Fruit fly (Drosophila melanogaster): Measurements from ENCODE around the gene CG32428.

CG32428 gene

dm6 chr3L:20491525-20492132 lies 18.1 kb upstream of the CG32428 start, which contains the start of gene ND-39:
Gene ND-39, plus strand, starts transcription at chr3L:20492082.
- TF ChIP-seq psq (optimal IDR thresholded peaks at IDR 0.05) (no peak), Myc (optimal IDR thresholded peaks at IDR 0.05) (no peak), insv (optimal IDR thresholded peaks at IDR 0.05) (no peak), ttk (optimal IDR thresholded peaks at IDR 0.05) (no peak), Sin3A (optimal IDR thresholded peaks at IDR 0.05) (no peak), h (optimal IDR thresholded peaks at IDR 0.05) (no peak)

- TF ChIP-seq Myc (optimal IDR thresholded peaks at IDR 0.05) (no peak), psq (optimal IDR thresholded peaks at IDR 0.05) (no peak), ttk (optimal IDR thresholded peaks at IDR 0.05) (no peak), insv (optimal IDR thresholded peaks at IDR 0.05) (no peak), Sin3A (optimal IDR thresholded peaks at IDR 0.05) (no peak), h (optimal IDR thresholded peaks at IDR 0.05) (no peak)
These were observed 14.1 kb upstream of the CG32428 start for dm6 chr3L:20487649-20488048.

dm6 chr3L:20474789-20475208 lies 1.3 kb upstream of the CG32428 start:
- no peak for TF ChIP-seq Myc (optimal IDR thresholded peaks at IDR 0.05)
- TF ChIP-seq Sin3A (optimal IDR thresholded peaks at IDR 0.05) = no peak
- no peak for TF ChIP-seq insv (optimal IDR thresholded peaks at IDR 0.05)
- no peak for TF ChIP-seq psq (optimal IDR thresholded peaks at IDR 0.05)
- no peak for TF ChIP-seq h (optimal IDR thresholded peaks at IDR 0.05)
- no peak for TF ChIP-seq ttk (optimal IDR thresholded peaks at IDR 0.05)

dm6 chr3L:20474197-20474788 lies 770 bp upstream of the CG32428 start, which contains the start of gene isoQC:
Gene isoQC, plus strand, starts transcription at chr3L:20474466.
- TF ChIP-seq ttk (optimal IDR thresholded peaks at IDR 0.05) = no peak
- TF ChIP-seq Myc (optimal IDR thresholded peaks at IDR 0.05) = no peak
- no peak for TF ChIP-seq insv (optimal IDR thresholded peaks at IDR 0.05)
- no peak for TF ChIP-seq psq (optimal IDR thresholded peaks at IDR 0.05)
- no peak for TF ChIP-seq Sin3A (optimal IDR thresholded peaks at IDR 0.05)
- no peak for TF ChIP-seq h (optimal IDR thresholded peaks at IDR 0.05)

- TF ChIP-seq psq (optimal IDR thresholded peaks at IDR 0.05) (no peak), Sin3A (optimal IDR thresholded peaks at IDR 0.05) (no peak), h (optimal IDR thresholded peaks at IDR 0.05) (no peak), Myc (optimal IDR thresholded peaks at IDR 0.05) (no peak), ttk (optimal IDR thresholded peaks at IDR 0.05) (no peak), insv (optimal IDR thresholded peaks at IDR 0.05) (no peak)
These were observed 916 bp downstream of the CG32428 start for dm6 chr3L:20472607-20473006.

- TF ChIP-seq Myc (optimal IDR thresholded peaks at IDR 0.05) = no peak
These were observed 1.8 kb downstream of the CG32428 start for dm6 chr3L:20471499-20472313.

- TF ChIP-seq insv (optimal IDR thresholded peaks at IDR 0.05) (no peak), ttk (optimal IDR thresholded peaks at IDR 0.05) (no peak), psq (optimal IDR thresholded peaks at IDR 0.05) (no peak), Sin3A (optimal IDR thresholded peaks at IDR 0.05) (no peak), h (optimal IDR thresholded peaks at IDR 0.05) (no peak)
These were observed 2.5 kb downstream of the CG32428 start for dm6 chr3L:20470991-20471498.

dm6 chr3L:20467433-20467832 lies 6.1 kb downstream of the CG32428 start:
- TF ChIP-seq ttk (optimal IDR thresholded peaks at IDR 0.05) = no peak
- TF ChIP-seq insv (optimal IDR thresholded peaks at IDR 0.05) = no peak
- no peak for TF ChIP-seq Myc (optimal IDR thresholded peaks at IDR 0.05)
- TF ChIP-seq psq (optimal IDR thresholded peaks at IDR 0.05) = no peak
- TF ChIP-seq Sin3A (optimal IDR thresholded peaks at IDR 0.05) = no peak
- TF ChIP-seq h (optimal IDR thresholded peaks at IDR 0.05) = no peak

- TF ChIP-seq h (optimal IDR thresholded peaks at IDR 0.05) (no peak), Myc (optimal IDR thresholded peaks at IDR 0.05) (no peak), insv (optimal IDR thresholded peaks at IDR 0.05) (no peak), ttk (optimal IDR thresholded peaks at IDR 0.05) (no peak), psq (optimal IDR thresholded peaks at IDR 0.05) (no peak), Sin3A (optimal IDR thresholded peaks at IDR 0.05) (no peak)
These were observed 6.9 kb downstream of the CG32428 start, which contains the start of gene Tdh for dm6 chr3L:20466599-20466998. Gene Tdh, plus strand, starts transcription at chr3L:20466944.

dm6 chr3L:20465941-20466340 lies 7.6 kb downstream of the CG32428 start, which contains the start of gene CG42764:
Gene CG42764, minus strand, starts transcription at chr3L:20466041.
- TF ChIP-seq ttk (optimal IDR thresholded peaks at IDR 0.05) (no peak), insv (optimal IDR thresholded peaks at IDR 0.05) (no peak), Sin3A (optimal IDR thresholded peaks at IDR 0.05) (no peak), Myc (optimal IDR thresholded peaks at IDR 0.05) (no peak)

- no peak for TF ChIP-seq Myc (optimal IDR thresholded peaks at IDR 0.05)
These were observed 8.8 kb downstream of the CG32428 start, which contains the start of gene atk for dm6 chr3L:20464677-20465076. Gene atk, minus strand, starts transcription at chr3L:20464862.

dm6 chr3L:20462391-20462790 lies 11.1 kb downstream of the CG32428 start:
- TF ChIP-seq h (optimal IDR thresholded peaks at IDR 0.05) = no peak
- no peak for TF ChIP-seq psq (optimal IDR thresholded peaks at IDR 0.05)
- no peak for TF ChIP-seq ttk (optimal IDR thresholded peaks at IDR 0.05)
- no peak for TF ChIP-seq Sin3A (optimal IDR thresholded peaks at IDR 0.05)
- no peak for TF ChIP-seq Myc (optimal IDR thresholded peaks at IDR 0.05)
- TF ChIP-seq insv (optimal IDR thresholded peaks at IDR 0.05) = no peak

Measured in Kc167 (cell line).